Worm (Caenorhabditis elegans): ENCODE measurements around the gene K08D8.10.

DNA sequence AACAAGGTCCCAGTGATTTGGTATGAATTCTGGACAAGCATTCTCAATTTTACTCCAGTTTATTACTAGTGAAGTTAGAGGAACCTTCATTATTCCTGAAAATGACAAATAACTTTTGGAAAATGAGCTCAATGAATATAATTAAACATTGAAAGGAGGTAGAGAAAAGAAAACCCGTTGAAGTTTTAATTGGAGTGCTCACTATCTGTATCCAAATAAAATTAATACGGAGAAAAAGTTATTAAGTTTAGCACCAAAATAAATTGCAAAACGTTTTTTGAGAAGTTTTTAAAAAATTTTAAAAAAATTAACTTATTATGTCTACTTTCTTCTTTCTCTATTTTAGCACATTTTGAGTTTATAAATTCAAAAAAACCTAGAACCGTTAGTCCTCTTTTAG is 46.1 kb downstream of the K08D8.10 start, which contains the start of gene F55G11.1:
- no peak for TF ChIP-seq unc-62 (GFP tag; optimal IDR thresholded peaks at IDR 0.05 in 1 of 2)
- TF ChIP-seq unc-62 (tag; optimal IDR thresholded peaks at IDR 0.05) = no peak
- no peak for TF ChIP-seq attf-4 (tag; optimal IDR thresholded peaks at IDR 0.05)
- no peak for TF ChIP-seq nhr-102 (tag; optimal IDR thresholded peaks at IDR 0.05)
- TF ChIP-seq nhr-11 (tag; optimal IDR thresholded peaks at IDR 0.05) = no peak
- no peak for TF ChIP-seq lin-39 (tag; optimal IDR thresholded peaks at IDR 0.05)
- no peak for TF ChIP-seq madf-9 (GFP tag; conservative IDR thresholded peaks at IDR 0.05)
- no peak for TF ChIP-seq lsy-2 (tag; optimal IDR thresholded peaks at IDR 0.05)
- no peak for TF ChIP-seq lim-7 (GFP tag; IDR thresholded peaks at IDR 0.05)
- no peak for TF ChIP-seq ztf-7 (tag; optimal IDR thresholded peaks at IDR 0.05)
- no peak for TF ChIP-seq ztf-11 (tag; optimal IDR thresholded peaks at IDR 0.05)
- TF ChIP-seq egl-27 (tag; optimal IDR thresholded peaks at IDR 0.05) = no peak
